ENCODE assay signal across 6 worm cellular contexts in the genomic region with DNA sequence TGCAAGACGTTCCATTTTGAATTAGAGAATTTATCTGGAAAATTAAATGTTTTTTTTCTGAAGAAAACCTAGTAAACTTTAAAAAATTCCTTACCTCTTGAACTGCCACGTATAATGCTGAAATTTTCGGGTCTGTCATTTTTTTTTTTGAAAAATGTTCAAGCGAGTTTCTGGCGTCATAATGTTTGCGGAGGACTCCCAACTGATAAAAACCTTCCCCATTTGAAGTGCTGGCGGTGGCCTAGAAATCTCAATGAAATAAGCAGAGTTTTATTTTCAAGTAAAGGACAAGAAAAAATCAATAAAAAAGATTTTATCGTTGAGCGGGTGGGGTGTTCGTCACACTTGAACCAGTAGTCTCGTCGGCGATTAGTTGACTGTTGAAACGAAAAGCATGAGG.
TF ChIP-seq lines count a peak whose summit lies in the region.

icap-1 (minus strand) TSS at position 272 of the 400 bp plus-strand sequence.

TF ChIP-seq in whole organism, L1 larva, 84 proteins besides CTCF, POLR2A, EP300 and RAD21:
- TF ChIP-seq pag-3 (tag; optimal IDR thresholded peaks at IDR 0.05; lab: Kevin White, UChicago; ENCODE audit: borderline replicate concordance, insufficient read depth) (no peak), alr-1 (tag; optimal IDR thresholded peaks at IDR 0.05; lab: Kevin White, UChicago; ENCODE audit: borderline replicate concordance) (no peak), dpl-1 (GFP tag; optimal IDR thresholded peaks at IDR 0.05; lab: Kevin White, UChicago) (peak in 1 of 3 experiments; percentile 12), lsy-2 (tag; optimal IDR thresholded peaks at IDR 0.05; lab: Kevin White, UChicago) (peak in 1 of 2 experiments; percentile 28), lin-39 (tag; optimal IDR thresholded peaks at IDR 0.05; lab: Kevin White, UChicago) (no peak), lin-14 (GFP tag; optimal IDR thresholded peaks at IDR 0.05; lab: Kevin White, UChicago) (peak; percentile 17), jun-1 (tag; optimal IDR thresholded peaks at IDR 0.05; lab: Kevin White, UChicago) (no peak), nhr-47 (tag; optimal IDR thresholded peaks at IDR 0.05; lab: Kevin White, UChicago) (no peak)

TF ChIP-seq in whole organism, L2 larva, 48 proteins besides CTCF, POLR2A, EP300 and RAD21:
- TF ChIP-seq crh-2 (tag; optimal IDR thresholded peaks at IDR 0.05; lab: Kevin White, UChicago) (peak; percentile 22), unc-55 (GFP tag; optimal IDR thresholded peaks at IDR 0.05; lab: Kevin White, UChicago) (peak; percentile 10), nhr-129 (tag; optimal IDR thresholded peaks at IDR 0.05; lab: Kevin White, UChicago) (no peak), lsy-2 (tag; optimal IDR thresholded peaks at IDR 0.05; lab: Kevin White, UChicago) (no peak), fos-1 (tag; optimal IDR thresholded peaks at IDR 0.05; lab: Kevin White, UChicago) (peak; percentile 58), egl-27 (tag; optimal IDR thresholded peaks at IDR 0.05; lab: Kevin White, UChicago) (no peak)

TF ChIP-seq in whole organism, L3 larva, 47 proteins besides CTCF, POLR2A, EP300 and RAD21:
- TF ChIP-seq nhr-25 (tag; optimal IDR thresholded peaks at IDR 0.05; lab: Kevin White, UChicago) (no peak), nhr-11 (tag; optimal IDR thresholded peaks at IDR 0.05; lab: Kevin White, UChicago) (no peak), unc-39 (tag; optimal IDR thresholded peaks at IDR 0.05; lab: Kevin White, UChicago) (no peak), nfya-1 (tag; optimal IDR thresholded peaks at IDR 0.05; lab: Kevin White, UChicago; ENCODE audit: insufficient read depth) (peak; percentile 23), egl-27 (tag; optimal IDR thresholded peaks at IDR 0.05; lab: Kevin White, UChicago) (no peak), ceh-28 (tag; optimal IDR thresholded peaks at IDR 0.05; lab: Kevin White, UChicago) (peak; percentile 32), tbx-2 (tag; optimal IDR thresholded peaks at IDR 0.05; lab: Kevin White, UChicago) (no peak), pha-4 (tag; optimal IDR thresholded peaks at IDR 0.05; lab: Kevin White, UChicago) (peak; percentile 35), mdl-1 (tag; optimal IDR thresholded peaks at IDR 0.05; lab: Kevin White, UChicago) (no peak), nhr-28 (tag; optimal IDR thresholded peaks at IDR 0.05; lab: Kevin White, UChicago) (no peak), nhr-43 (tag; optimal IDR thresholded peaks at IDR 0.05; lab: Kevin White, UChicago; ENCODE audit: poor library complexity, severe bottlenecking) (no peak), elt-2 (tag; optimal IDR thresholded peaks at IDR 0.05; lab: Kevin White, UChicago) (peak; percentile 35), hmg-11 (tag; optimal IDR thresholded peaks at IDR 0.05; lab: Kevin White, UChicago) (peak; percentile 29), lin-39 (tag; optimal IDR thresholded peaks at IDR 0.05; lab: Kevin White, UChicago) (no peak)

TF ChIP-seq in whole organism, L4 larva, 104 proteins besides CTCF, POLR2A, EP300 and RAD21:
- TF ChIP-seq pqm-1 (tag; optimal IDR thresholded peaks at IDR 0.05; lab: Kevin White, UChicago) (peak; percentile 68), gei-8 (GFP tag; optimal IDR thresholded peaks at IDR 0.05; lab: Kevin White, UChicago) (no peak), ztf-7 (tag; optimal IDR thresholded peaks at IDR 0.05; lab: Kevin White, UChicago) (peak; percentile 50), dve-1 (tag; optimal IDR thresholded peaks at IDR 0.05; lab: Kevin White, UChicago; ENCODE audit: insufficient read depth) (peak; percentile 64), mes-2 (tag; optimal IDR thresholded peaks at IDR 0.05; lab: Kevin White, UChicago; ENCODE audit: poor library complexity, severe bottlenecking) (peak; percentile 59), snpc-1.2 (GFP tag; IDR thresholded peaks at IDR 0.05; lab: Robert Waterston, UW) (no peak), daf-16 (GFP tag; optimal IDR thresholded peaks at IDR 0.05; lab: Kevin White, UChicago) (no peak), daf-16 (tag; optimal IDR thresholded peaks at IDR 0.05; lab: Kevin White, UChicago) (peak; percentile 41), dmd-6 (GFP tag; IDR thresholded peaks at IDR 0.05; lab: Robert Waterston, UW) (no peak), nhr-42 (GFP tag; IDR thresholded peaks at IDR 0.05; lab: Robert Waterston, UW) (no peak), lsy-2 (tag; optimal IDR thresholded peaks at IDR 0.05; lab: Kevin White, UChicago) (peak in 1 of 2 experiments; percentile 47), mep-1 (tag; optimal IDR thresholded peaks at IDR 0.05; lab: Kevin White, UChicago) (peak; percentile 15)

TF ChIP-seq in whole organism, late embryonic, 69 proteins besides CTCF, POLR2A, EP300 and RAD21:
- TF ChIP-seq ceh-48 (tag; optimal IDR thresholded peaks at IDR 0.05; lab: Kevin White, UChicago) (peak; percentile 42), mec-3 (tag; optimal IDR thresholded peaks at IDR 0.05; lab: Kevin White, UChicago; ENCODE audit: borderline replicate concordance) (no peak)

TF ChIP-seq in whole organism, young adult, 124 proteins besides CTCF, POLR2A, EP300 and RAD21:
- TF ChIP-seq snpc-1.3 (tag; optimal IDR thresholded peaks at IDR 0.05; lab: Kevin White, UChicago; ENCODE audit: insufficient read depth) (no peak), hmg-20 (GFP tag; IDR thresholded peaks at IDR 0.05; lab: Robert Waterston, UW) (no peak), F39B2.1 (GFP tag; IDR thresholded peaks at IDR 0.05; lab: Robert Waterston, UW) (no peak), sdz-38 (tag; optimal IDR thresholded peaks at IDR 0.05; lab: Kevin White, UChicago) (no peak), madf-3 (GFP tag; IDR thresholded peaks at IDR 0.05; lab: Robert Waterston, UW) (no peak), rec-8 (tag; optimal IDR thresholded peaks at IDR 0.05; lab: Kevin White, UChicago) (no peak), hsf-1 (GFP tag; IDR thresholded peaks at IDR 0.05; lab: Robert Waterston, UW) (no peak), snpc-1.1 (tag; optimal IDR thresholded peaks at IDR 0.05; lab: Kevin White, UChicago; ENCODE audit: insufficient read depth) (no peak), chd-7 (tag; optimal IDR thresholded peaks at IDR 0.05; lab: Kevin White, UChicago) (no peak), attf-5 (GFP tag; optimal IDR thresholded peaks at IDR 0.05; lab: Kevin White, UChicago) (peak; percentile 73), tbp1 (GFP tag; optimal IDR thresholded peaks at IDR 0.05; lab: Kevin White, UChicago) (peak; percentile 4), F52B5.7 (tag; optimal IDR thresholded peaks at IDR 0.05; lab: Kevin White, UChicago) (no peak), nhr-80 (tag; optimal IDR thresholded peaks at IDR 0.05; lab: Kevin White, UChicago) (peak; percentile 66), nfya-1 (tag; optimal IDR thresholded peaks at IDR 0.05; lab: Kevin White, UChicago; ENCODE audit: borderline replicate concordance, insufficient read depth) (no peak), hlh-12 (tag; optimal IDR thresholded peaks at IDR 0.05; lab: Kevin White, UChicago) (no peak), ama-1 (optimal IDR thresholded peaks at IDR 0.05; lab: Kevin White, UChicago) (no peak), ama-1 (GFP tag; optimal IDR thresholded peaks at IDR 0.05; lab: Kevin White, UChicago) (no peak), snpc-4 (GFP tag; optimal IDR thresholded peaks at IDR 0.05; lab: Kevin White, UChicago) (no peak), snpc-4 (tag; optimal IDR thresholded peaks at IDR 0.05; lab: Kevin White, UChicago) (peak in 1 of 4 experiments; percentile 60), bed-1 (GFP tag; IDR thresholded peaks at IDR 0.05; lab: Robert Waterston, UW) (no peak), ztf-18 (tag; optimal IDR thresholded peaks at IDR 0.05; lab: Kevin White, UChicago) (peak; percentile 48), F23B12.7 (tag; optimal IDR thresholded peaks at IDR 0.05; lab: Kevin White, UChicago; ENCODE audit: insufficient read depth) (no peak), hlh-26 (GFP tag; conservative IDR thresholded peaks at IDR 0.05; lab: Robert Waterston, UW) (no peak), Y79H2A.3 (GFP tag; conservative IDR thresholded peaks at IDR 0.05; lab: Robert Waterston, UW) (no peak), pha-4 (tag; optimal IDR thresholded peaks at IDR 0.05; lab: Kevin White, UChicago) (no peak), nhr-120 (GFP tag; IDR thresholded peaks at IDR 0.05; lab: Robert Waterston, UW) (no peak), Y56A3A.18 (GFP tag; IDR thresholded peaks at IDR 0.05; lab: Robert Waterston, UW) (no peak), egl-18 (GFP tag; IDR thresholded peaks at IDR 0.05; lab: Robert Waterston, UW) (no peak), dox-1 (GFP tag; IDR thresholded peaks at IDR 0.05; lab: Robert Waterston, UW) (0 out of 2 replicates have a peak, but pooled peaks have one; percentile 15), lir-1 (GFP tag; conservative IDR thresholded peaks at IDR 0.05; lab: Robert Waterston, UW) (no peak), nfyb-1 (GFP tag; IDR thresholded peaks at IDR 0.05; lab: Robert Waterston, UW) (no peak), atf-7 (tag; optimal IDR thresholded peaks at IDR 0.05; lab: Kevin White, UChicago) (no peak), madf-6 (GFP tag; IDR thresholded peaks at IDR 0.05; lab: Robert Waterston, UW) (no peak), ztf-3 (GFP tag; optimal IDR thresholded peaks at IDR 0.05; lab: Kevin White, UChicago) (no peak), mcd-1 (GFP tag; IDR thresholded peaks at IDR 0.05; lab: Robert Waterston, UW) (no peak), aptf-2 (GFP tag; conservative IDR thresholded peaks at IDR 0.05; lab: Robert Waterston, UW) (no peak), Y53F4B.3 (GFP tag; IDR thresholded peaks at IDR 0.05; lab: Robert Waterston, UW) (no peak), xnd-1 (tag; optimal IDR thresholded peaks at IDR 0.05; lab: Kevin White, UChicago) (no peak)
